Worm (Caenorhabditis elegans): ENCODE results near the gene srx-96.

srx-96 gene

DNA sequence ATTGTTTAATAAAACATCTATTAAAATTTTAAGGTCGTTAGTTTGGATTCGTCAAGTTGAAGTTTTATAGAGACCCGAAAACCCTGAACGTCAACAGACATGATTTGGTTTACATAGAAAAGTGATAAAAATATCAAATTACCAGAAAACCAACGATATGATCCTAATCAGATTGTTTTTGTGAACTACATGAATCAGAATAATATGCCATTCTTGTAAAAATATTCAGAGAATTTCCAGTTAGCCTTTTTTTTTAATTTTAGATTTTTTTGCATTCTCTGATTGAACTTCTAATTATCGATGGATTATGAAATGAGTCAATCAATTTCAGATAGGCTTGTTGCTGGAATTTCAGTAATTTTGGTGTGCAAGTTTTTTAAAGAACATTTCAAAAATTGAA, at the start of gene srx-96:
Gene srx-96 (plus strand): TSS at position 301 of the 400 bp plus-strand sequence.
- no peak for TF ChIP-seq nhr-11 (tag; optimal IDR thresholded peaks at IDR 0.05)
- TF ChIP-seq sma-9 (GFP tag; optimal IDR thresholded peaks at IDR 0.05): no peak
- TF ChIP-seq sma-9 (tag; optimal IDR thresholded peaks at IDR 0.05): no peak
- no peak for TF ChIP-seq ztf-1 (GFP tag; conservative IDR thresholded peaks at IDR 0.05)
- no peak for TF ChIP-seq Y55F3AM.14 (GFP tag; optimal IDR thresholded peaks at IDR 0.05)
- TF ChIP-seq sma-3 (GFP tag; optimal IDR thresholded peaks at IDR 0.05): no peak
- TF ChIP-seq ama-1 (optimal IDR thresholded peaks at IDR 0.05): no peak
- TF ChIP-seq dmd-4 (tag; optimal IDR thresholded peaks at IDR 0.05): no peak
- TF ChIP-seq mab-5 (tag; optimal IDR thresholded peaks at IDR 0.05): no peak
- no peak for TF ChIP-seq nhr-77 (tag; optimal IDR thresholded peaks at IDR 0.05)
- no peak for TF ChIP-seq ceh-82 (tag; optimal IDR thresholded peaks at IDR 0.05)
- no peak for TF ChIP-seq ceh-16 (tag; optimal IDR thresholded peaks at IDR 0.05)
- TF ChIP-seq lin-11 (tag; optimal IDR thresholded peaks at IDR 0.05): no peak
- TF ChIP-seq alr-1 (tag; optimal IDR thresholded peaks at IDR 0.05): no peak
- no peak for TF ChIP-seq egl-27 (tag; optimal IDR thresholded peaks at IDR 0.05)
- no peak for TF ChIP-seq aly-2 (tag; optimal IDR thresholded peaks at IDR 0.05)
- no peak for TF ChIP-seq elt-1 (tag; optimal IDR thresholded peaks at IDR 0.05)
- TF ChIP-seq lin-13 (GFP tag; optimal IDR thresholded peaks at IDR 0.05): no peak

DNA sequence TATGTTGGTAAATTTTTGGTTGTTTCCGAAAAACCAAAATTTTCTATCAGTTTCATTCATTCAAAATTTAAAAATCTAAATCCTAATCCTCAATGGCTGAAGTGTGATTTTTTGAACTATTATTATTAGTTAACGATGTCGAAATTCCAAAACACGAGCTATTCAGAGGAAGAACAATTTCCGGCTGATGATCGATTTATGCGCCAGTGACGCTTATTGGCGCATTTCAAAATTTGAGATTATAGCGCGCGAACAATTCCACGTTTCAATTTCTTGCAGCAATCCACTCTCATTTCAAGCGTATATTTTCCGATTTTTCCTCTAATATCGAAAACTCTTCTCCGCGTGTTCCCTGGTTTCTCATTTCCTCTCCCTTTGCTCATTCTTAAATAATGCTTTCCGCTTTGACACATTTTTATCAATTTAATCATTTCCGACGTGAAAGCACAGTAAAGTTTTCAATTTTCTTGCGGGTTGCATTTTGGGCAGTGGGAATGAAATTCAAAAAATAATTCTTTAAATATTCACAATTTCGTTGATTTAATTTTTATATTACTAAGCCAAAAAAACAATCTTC, 46.7 kb upstream of the srx-96 start:
- TF ChIP-seq sem-4 (tag; optimal IDR thresholded peaks at IDR 0.05) (peak; percentile 10), sma-9 (GFP tag; optimal IDR thresholded peaks at IDR 0.05) (peak; percentile 1), sma-9 (tag; optimal IDR thresholded peaks at IDR 0.05) (no peak), fos-1 (tag; optimal IDR thresholded peaks at IDR 0.05) (peak; percentile 36), crh-2 (tag; optimal IDR thresholded peaks at IDR 0.05) (peak; percentile 22), snpc-4 (tag; optimal IDR thresholded peaks at IDR 0.05) (no peak), lsy-2 (tag; optimal IDR thresholded peaks at IDR 0.05) (peak in 1 of 2 experiments; percentile 48), nhr-129 (tag; optimal IDR thresholded peaks at IDR 0.05) (peak; percentile 10), ztf-11 (tag; optimal IDR thresholded peaks at IDR 0.05) (no peak), C34F6.9 (tag; optimal IDR thresholded peaks at IDR 0.05) (peak; percentile 26), gmeb-1 (tag; optimal IDR thresholded peaks at IDR 0.05) (peak; percentile 35), sma-3 (GFP tag; optimal IDR thresholded peaks at IDR 0.05) (peak; percentile 22), unc-55 (GFP tag; optimal IDR thresholded peaks at IDR 0.05) (peak; percentile 62), ama-1 (optimal IDR thresholded peaks at IDR 0.05) (peak; percentile 27), nhr-237 (tag; optimal IDR thresholded peaks at IDR 0.05) (no peak), nhr-25 (tag; optimal IDR thresholded peaks at IDR 0.05) (peak; percentile 7)

DNA sequence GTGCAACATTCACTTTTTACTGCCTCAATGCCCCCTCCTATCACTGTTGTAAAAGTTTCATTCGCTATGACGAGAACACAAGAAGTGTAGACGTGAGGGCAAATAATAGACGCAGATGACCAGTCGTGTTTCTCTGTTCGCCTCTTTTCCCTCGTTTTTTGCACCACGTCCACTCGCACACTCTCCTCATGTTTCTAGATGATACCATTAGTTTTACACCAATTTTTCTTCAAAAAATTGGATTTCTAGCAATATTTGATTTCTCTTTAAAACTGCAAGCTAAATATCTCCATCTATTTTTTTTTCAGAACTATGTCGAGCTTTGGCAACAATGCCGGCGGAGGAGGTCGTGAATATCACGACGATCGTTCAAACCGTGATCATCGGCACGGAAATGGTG, 46.1 kb upstream of the srx-96 start, which contains the start of gene rde-12:
Gene rde-12 (plus strand): TSS at position 301 of the 400 bp plus-strand sequence.
- TF ChIP-seq blmp-1 (tag; optimal IDR thresholded peaks at IDR 0.05; ENCODE audit: insufficient read depth) (no peak), gmeb-1 (tag; optimal IDR thresholded peaks at IDR 0.05) (no peak), fos-1 (tag; optimal IDR thresholded peaks at IDR 0.05) (peak; percentile 40)

DNA sequence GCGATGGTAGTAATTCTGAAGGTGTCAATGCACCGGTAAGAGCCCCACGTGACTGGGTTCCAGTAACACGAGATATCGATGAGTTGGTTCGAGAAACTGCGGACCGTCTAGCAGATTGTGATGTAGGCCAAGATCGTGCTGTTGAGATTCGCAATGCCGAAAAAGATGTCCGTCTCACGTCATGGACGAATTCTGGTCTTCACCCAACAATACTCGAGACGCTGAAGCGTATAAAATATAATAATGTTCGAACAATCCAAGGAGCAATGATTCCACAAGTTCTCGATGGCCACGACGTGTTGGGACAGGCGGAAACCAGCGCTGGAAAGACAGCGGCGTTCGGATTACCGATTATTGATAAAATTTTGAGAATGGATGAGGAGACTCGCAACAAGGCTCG, 44.7 kb upstream of the srx-96 start:
- TF ChIP-seq ceh-16 (tag; optimal IDR thresholded peaks at IDR 0.05): no peak
- TF ChIP-seq nhr-11 (tag; optimal IDR thresholded peaks at IDR 0.05): no peak
- TF ChIP-seq Y55F3AM.14 (GFP tag; optimal IDR thresholded peaks at IDR 0.05): no peak
- TF ChIP-seq unc-39 (tag; optimal IDR thresholded peaks at IDR 0.05): no peak

DNA sequence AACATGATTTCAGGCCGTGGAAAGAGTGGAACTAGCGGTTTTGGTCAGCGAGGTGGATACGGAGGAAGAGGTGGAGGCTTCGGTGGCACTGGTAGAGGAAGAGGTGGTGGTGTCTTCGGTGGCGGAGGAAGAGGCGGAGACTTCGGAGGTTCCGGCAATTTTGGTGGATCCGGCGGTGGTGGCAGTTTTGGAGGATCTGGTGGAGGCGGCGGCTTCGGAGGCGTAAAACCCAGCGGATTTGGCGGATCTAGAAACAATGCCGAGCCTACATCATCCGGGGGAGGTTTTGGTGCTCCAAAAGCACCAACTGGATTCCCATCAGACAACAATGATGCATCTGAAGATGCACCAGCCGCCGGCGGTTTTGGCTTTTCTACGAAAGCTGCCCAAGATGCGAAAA, 42.8 kb upstream of the srx-96 start:
- TF ChIP-seq peb-1 (tag; optimal IDR thresholded peaks at IDR 0.05): no peak
- no peak for TF ChIP-seq gmeb-1 (tag; optimal IDR thresholded peaks at IDR 0.05)
- TF ChIP-seq ama-1 (optimal IDR thresholded peaks at IDR 0.05): no peak
- no peak for TF ChIP-seq C34F6.9 (tag; optimal IDR thresholded peaks at IDR 0.05)
- no peak for TF ChIP-seq R02D3.7 (tag; optimal IDR thresholded peaks at IDR 0.05)
- no peak for TF ChIP-seq nhr-6 (tag; optimal IDR thresholded peaks at IDR 0.05)
- no peak for TF ChIP-seq alr-1 (tag; optimal IDR thresholded peaks at IDR 0.05)
- TF ChIP-seq nhr-21 (tag; optimal IDR thresholded peaks at IDR 0.05): no peak
- TF ChIP-seq lin-13 (GFP tag; optimal IDR thresholded peaks at IDR 0.05): no peak
- no peak for TF ChIP-seq lsy-2 (tag; optimal IDR thresholded peaks at IDR 0.05)
- TF ChIP-seq egl-27 (tag; optimal IDR thresholded peaks at IDR 0.05): no peak
